Fruit fly (Drosophila melanogaster) whole organism, embryonic: ENCODE measurements around the gene FoxL1.
A peak's percentile ranks its signal among the peaks of the same experiment; 100 is the strongest.

ENCODE experiments used
- Abd-B ChIP-seq: fragments of 200-800 bp; sonication (Bioruptor generic); optimal IDR thresholded peaks from 2 replicates; lab custom pipeline; 2018; ENCODE audit warnings: missing biosample characterization, mild to moderate bottlenecking, missing genetic modification characterization, moderate library complexity
- Atf-2 ChIP-seq: fragments of 200-800 bp; sonication (Bioruptor generic); optimal IDR thresholded peaks from 2 replicates; lab custom pipeline; 2016; ENCODE audit warnings: missing biosample characterization, missing genetic modification characterization
- CG10979 ChIP-seq: fragments of 200-800 bp; sonication (Bioruptor generic); optimal IDR thresholded peaks from 2 replicates; lab custom pipeline; 2018; ENCODE audit warnings: missing biosample characterization, mild to moderate bottlenecking, missing genetic modification characterization, moderate library complexity
- CG12155 ChIP-seq: fragments of 200-800 bp; sonication (Bioruptor generic); optimal IDR thresholded peaks from 3 replicates; lab custom pipeline; 2016; ENCODE audit warnings: missing biosample characterization, missing genetic modification characterization
- CG12659 ChIP-seq: fragments of 200-800 bp; sonication (Bioruptor generic); optimal IDR thresholded peaks from 3 replicates; lab custom pipeline; 2017; ENCODE audit warnings: mild to moderate bottlenecking, missing biosample characterization, missing genetic modification reagents, missing genetic modification characterization
- CG14965 ChIP-seq: fragments of 200-800 bp; sonication (Bioruptor generic); optimal IDR thresholded peaks from 2 replicates; lab custom pipeline; 2016; ENCODE audit warnings: missing biosample characterization, missing genetic modification characterization, borderline replicate concordance
- CG1603 ChIP-seq: fragments of 200-800 bp; sonication (Bioruptor generic); optimal IDR thresholded peaks from 2 replicates; lab custom pipeline; 2019; ENCODE audit warnings: missing biosample characterization, mild to moderate bottlenecking, missing genetic modification characterization, moderate library complexity
- CG16813 ChIP-seq: fragments of 200-800 bp; sonication (Bioruptor generic); IDR thresholded peaks from 3 replicates; pipeline ENCODE4 v1.3.6; 2022; ENCODE audit warnings: missing biosample characterization, missing genetic modification characterization; ENCODE audit not compliant: partially characterized antibody
- CG17829 ChIP-seq: fragments of 200-800 bp; optimal IDR thresholded peaks from 2 replicates; lab custom pipeline; 2019; ENCODE audit warnings: missing biosample characterization, mild to moderate bottlenecking, missing genetic modification characterization, moderate library complexity
- CG1832 ChIP-seq: fragments of 200-800 bp; sonication (Bioruptor generic); optimal IDR thresholded peaks from 2 replicates; lab custom pipeline; 2017; ENCODE audit warnings: missing biosample characterization, mild to moderate bottlenecking, missing genetic modification characterization, inconsistent platforms
- CG2120 ChIP-seq: fragments of 200-800 bp; sonication (Bioruptor generic); optimal IDR thresholded peaks from 3 replicates; lab custom pipeline; 2016; ENCODE audit warnings: missing biosample characterization, missing genetic modification characterization
- CG2129 ChIP-seq: fragments of 200-800 bp; sonication (Bioruptor generic); IDR thresholded peaks from 2 replicates; pipeline ENCODE4 v1.3.6; 2022; ENCODE audit warnings: missing biosample characterization, missing genetic modification characterization; ENCODE audit not compliant: partially characterized antibody
- CG2875 ChIP-seq: fragments of 200-800 bp; sonication (Bioruptor generic); optimal IDR thresholded peaks from 2 replicates; lab custom pipeline; 2017; ENCODE audit warnings: missing biosample characterization, mild to moderate bottlenecking, missing genetic modification characterization, missing genetic modification reagents
- CG4424 ChIP-seq: fragments of 200-800 bp; sonication (Bioruptor generic); optimal IDR thresholded peaks from 3 replicates; lab custom pipeline; 2016; ENCODE audit warnings: missing biosample characterization, missing genetic modification characterization
- CG4617 ChIP-seq: fragments of 200-800 bp; sonication (Bioruptor generic); optimal IDR thresholded peaks from 3 replicates; lab custom pipeline; 2016; ENCODE audit warnings: missing biosample characterization, missing genetic modification characterization, borderline replicate concordance
- CG5180 ChIP-seq: fragments of 200-800 bp; sonication (Bioruptor generic); optimal IDR thresholded peaks from 3 replicates; lab custom pipeline; 2017; ENCODE audit warnings: missing biosample characterization, missing genetic modification characterization, mild to moderate bottlenecking, moderate library complexity, missing genetic modification reagents
- CG6254 ChIP-seq: fragments of 200-800 bp; sonication (Bioruptor generic); optimal IDR thresholded peaks from 3 replicates; lab custom pipeline; 2017; ENCODE audit warnings: mild to moderate bottlenecking, missing biosample characterization, missing genetic modification reagents, missing genetic modification characterization
- CG7839 ChIP-seq: fragments of 200-800 bp; sonication (Bioruptor generic); optimal IDR thresholded peaks from 3 replicates; lab custom pipeline; 2018; ENCODE audit warnings: missing biosample characterization, mild to moderate bottlenecking, missing genetic modification characterization, moderate library complexity
- CG9609 ChIP-seq: fragments of 200-800 bp; sonication (Bioruptor generic); optimal IDR thresholded peaks from 3 replicates; lab custom pipeline; 2016; ENCODE audit warnings: missing biosample characterization, missing genetic modification characterization
- CG9817 ChIP-seq: fragments of 200-800 bp; sonication (Bioruptor generic); optimal IDR thresholded peaks from 2 replicates; lab custom pipeline; 2018; ENCODE audit warnings: missing biosample characterization, mild to moderate bottlenecking, missing genetic modification characterization, moderate library complexity
- CG9876 ChIP-seq: fragments of 200-800 bp; sonication (Bioruptor generic); optimal IDR thresholded peaks from 2 replicates; lab custom pipeline; 2016; ENCODE audit warnings: missing biosample characterization, missing genetic modification characterization
- Dbx ChIP-seq: fragments of 200-800 bp; sonication (Bioruptor generic); IDR thresholded peaks from 3 replicates; pipeline ENCODE4 v1.3.6; 2022; ENCODE audit warnings: missing biosample characterization, missing genetic modification characterization
- Dek ChIP-seq: fragments of 200-800 bp; sonication (Bioruptor generic); optimal IDR thresholded peaks from 3 replicates; lab custom pipeline; 2019; ENCODE audit warnings: missing biosample characterization, mild to moderate bottlenecking, missing genetic modification characterization, moderate library complexity
- Dip2 ChIP-seq: fragments of 200-800 bp; sonication (Bioruptor generic); IDR thresholded peaks from 2 replicates; pipeline ENCODE4 v1.3.6; 2022; ENCODE audit warnings: missing biosample characterization, missing genetic modification characterization
- Dp ChIP-seq: fragments of 200-800 bp; sonication (Bioruptor generic); optimal IDR thresholded peaks from 2 replicates; lab custom pipeline; 2018; ENCODE audit warnings: missing biosample characterization, mild to moderate bottlenecking, missing genetic modification characterization, moderate library complexity
- HmgD ChIP-seq: fragments of 200-800 bp; sonication (Bioruptor generic); optimal IDR thresholded peaks from 3 replicates; lab custom pipeline; 2016; ENCODE audit warnings: missing biosample characterization, missing genetic modification characterization
- HmgZ ChIP-seq: fragments of 200-800 bp; sonication (Bioruptor generic); optimal IDR thresholded peaks from 2 replicates; lab custom pipeline; 2018; ENCODE audit warnings: missing biosample characterization, mild to moderate bottlenecking, missing genetic modification characterization
- Max ChIP-seq: fragments of 200-800 bp; sonication (Bioruptor generic); optimal IDR thresholded peaks from 2 replicates; lab custom pipeline; 2016; ENCODE audit warnings: missing biosample characterization, mild to moderate bottlenecking, missing genetic modification characterization
- Mrtf ChIP-seq: fragments of 200-800 bp; sonication (Bioruptor generic); IDR thresholded peaks from 3 replicates; pipeline ENCODE4 v1.3.6; 2022; ENCODE audit warnings: missing biosample characterization, missing genetic modification characterization
- Oaz ChIP-seq: fragments of 200-800 bp; sonication (Bioruptor generic); IDR thresholded peaks from 2 replicates; pipeline ENCODE4 v1.3.6; 2022; ENCODE audit warnings: missing biosample characterization, missing genetic modification characterization
- Optix ChIP-seq: fragments of 200-800 bp; sonication (Bioruptor generic); IDR thresholded peaks from 3 replicates; pipeline ENCODE4 v1.3.6; 2022; ENCODE audit warnings: missing biosample characterization, missing genetic modification characterization
- Scr ChIP-seq: fragments of 200-800 bp; sonication (Bioruptor generic); IDR thresholded peaks from 2 replicates; pipeline ENCODE4 v1.3.6; 2022; ENCODE audit warnings: missing biosample characterization, missing genetic modification characterization; ENCODE audit not compliant: partially characterized antibody
- crp ChIP-seq, 2 experiments: fragments of 200-800 bp; sonication (Bioruptor generic); optimal IDR thresholded peaks; 2 replicates in 1 of 2; 3 replicates in 1 of 2; lab custom pipeline; 2017; ENCODE audit warnings: missing biosample characterization in 2 of 2, missing genetic modification characterization in 2 of 2, mild to moderate bottlenecking in 1 of 2, moderate library complexity in 1 of 2
- cwo ChIP-seq: fragments of 200-800 bp; sonication (Bioruptor generic); optimal IDR thresholded peaks from 3 replicates; lab custom pipeline; 2017; ENCODE audit warnings: missing biosample characterization, missing genetic modification characterization, mild to moderate bottlenecking, moderate library complexity, missing genetic modification reagents
- da ChIP-seq: fragments of 200-800 bp; sonication (Bioruptor generic); optimal IDR thresholded peaks from 2 replicates; lab custom pipeline; 2016; ENCODE audit warnings: missing biosample characterization, missing genetic modification characterization
- gt ChIP-seq: fragments of 200-800 bp; sonication (Bioruptor generic); IDR thresholded peaks from 2 replicates; pipeline ENCODE4 v1.3.6; 2022; ENCODE audit warnings: missing biosample characterization, missing genetic modification characterization
- kay ChIP-seq: fragments of 200-800 bp; sonication (Bioruptor generic); optimal IDR thresholded peaks from 2 replicates; lab custom pipeline; 2016; ENCODE audit warnings: missing biosample characterization, missing genetic modification characterization
- klu ChIP-seq: fragments of 200-800 bp; sonication (Bioruptor generic); IDR thresholded peaks from 2 replicates; pipeline ENCODE4 v1.3.6; 2022; ENCODE audit warnings: missing biosample characterization, missing genetic modification characterization
- kni ChIP-seq: fragments of 200-800 bp; sonication (Bioruptor generic); optimal IDR thresholded peaks from 3 replicates; lab custom pipeline; 2017; ENCODE audit warnings: mild to moderate bottlenecking, missing biosample characterization, missing genetic modification reagents, missing genetic modification characterization
- nerfin-1 ChIP-seq: fragments of 200-800 bp; sonication (Bioruptor generic); optimal IDR thresholded peaks from 3 replicates; lab custom pipeline; 2019; ENCODE audit warnings: missing biosample characterization, mild to moderate bottlenecking, missing genetic modification characterization, moderate library complexity
- pan ChIP-seq, 4 experiments: fragments of >200 bp in 3 of 4; fragments of 200-800 bp in 1 of 4; sonication (Bioruptor generic) in 1 of 4; optimal IDR thresholded peaks in 3 of 4; IDR thresholded peaks in 1 of 4; 2 replicates each; pipeline versions ENCODE4 v1.3.6 to Lab custom; 2017 to 2022; ENCODE audit warnings: missing biosample characterization in 2 of 4, missing genetic modification characterization in 2 of 4, mixed read lengths in 1 of 4
- pfk ChIP-seq: fragments of 200-800 bp; sonication (Bioruptor generic); optimal IDR thresholded peaks from 2 replicates; lab custom pipeline; 2018; ENCODE audit warnings: missing biosample characterization, mild to moderate bottlenecking, missing genetic modification characterization, moderate library complexity
- pnt ChIP-seq: fragments of 200-800 bp; sonication (Bioruptor generic); optimal IDR thresholded peaks from 3 replicates; lab custom pipeline; 2016; ENCODE audit warnings: missing biosample characterization, missing genetic modification characterization
- row ChIP-seq: fragments of 200-800 bp; sonication (Bioruptor generic); IDR thresholded peaks from 3 replicates; pipeline ENCODE4 v1.3.6; 2022; ENCODE audit warnings: missing biosample characterization, missing genetic modification characterization
- sens ChIP-seq: fragments of 200-800 bp; sonication (Bioruptor generic); peaks from one replicate; lab custom pipeline; 2016; ENCODE audit warnings: missing biosample characterization, missing genetic modification characterization
- sisA ChIP-seq: fragments of 200-800 bp; sonication (Bioruptor generic); IDR thresholded peaks from 2 replicates; pipeline ENCODE4 v1.3.6; 2022; ENCODE audit warnings: missing biosample characterization, missing genetic modification characterization
- so ChIP-seq: fragments of 200-800 bp; sonication (Bioruptor generic); IDR thresholded peaks from 3 replicates; pipeline ENCODE4 v1.3.6; 2022; ENCODE audit warnings: missing biosample characterization, missing genetic modification characterization
- sug ChIP-seq: fragments of 200-800 bp; optimal IDR thresholded peaks from 2 replicates; lab custom pipeline; 2019; ENCODE audit warnings: missing biosample characterization, mild to moderate bottlenecking, missing genetic modification characterization, moderate library complexity
- tin ChIP-seq: fragments of 200-800 bp; sonication (Bioruptor generic); optimal IDR thresholded peaks from 3 replicates; lab custom pipeline; 2016; ENCODE audit warnings: missing biosample characterization, missing genetic modification characterization

The FoxL1 gene

DNA sequence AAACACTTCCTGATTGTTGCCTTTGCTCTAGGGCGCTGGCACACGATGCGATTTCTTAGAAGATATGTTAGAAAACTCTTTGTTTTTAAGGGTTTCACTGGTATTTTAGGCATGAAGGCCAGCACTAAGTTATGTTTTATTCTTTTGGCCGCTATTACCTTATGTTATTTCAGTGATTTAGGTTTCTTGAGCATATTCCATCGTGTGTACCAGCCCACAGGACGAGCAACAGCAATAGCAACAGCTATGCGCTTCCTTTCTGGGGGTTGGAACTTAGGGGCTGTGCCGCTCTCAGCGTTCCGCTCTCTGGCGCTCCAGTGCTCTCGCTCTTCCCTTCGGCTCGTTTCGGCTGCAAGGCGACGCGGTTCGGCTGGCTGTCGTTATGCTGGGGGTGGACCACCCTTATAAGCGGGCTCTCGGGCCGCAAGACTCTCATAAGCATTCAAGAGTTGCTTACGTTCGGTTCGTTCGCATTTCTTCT lies 35.2 kb upstream of the FoxL1 start, which contains the start of gene scrt (continued):
- no peak for TF ChIP-seq CG2875
- peak; percentile 51 for TF ChIP-seq HmgZ (tag; lab: Kevin White, UChicago)
- TF ChIP-seq tin (GFP tag; lab: Kevin White, UChicago), result peak; percentile 9
- no peak for TF ChIP-seq CG7839 (tag; lab: Kevin White, UChicago)
- TF ChIP-seq CG5180 (GFP tag; lab: Kevin White, UChicago), result peak; percentile 31
- TF ChIP-seq CG9817, result peak; percentile 11
- no peak for TF ChIP-seq Abd-B (GFP tag; lab: Kevin White, UChicago)
- TF ChIP-seq crp (GFP tag; optimal IDR thresholded peaks at IDR 0.05; lab: Kevin White, UChicago), result peak in 1 of 2 experiments; percentile 5
- TF ChIP-seq so (GFP tag; lab: Robert Waterston, UW), result peak; percentile 25; the same call in 1 of the 3 replicates
- peak; percentile 59; the same call in 1 of the 2 replicates for TF ChIP-seq sisA (GFP tag; lab: Robert Waterston, UW)
- no peak for TF ChIP-seq CG4617
- no peak for TF ChIP-seq CG12155
- TF ChIP-seq CG1603 (tag; lab: Kevin White, UChicago), result peak; percentile 54
- peak; percentile 2 for TF ChIP-seq CG4424
- TF ChIP-seq pnt (GFP tag; lab: Kevin White, UChicago), result no peak
- TF ChIP-seq Optix, result peak; percentile 49; the same call in 1 of the 3 replicates
- TF ChIP-seq CG9609 (GFP tag; lab: Kevin White, UChicago), result peak; percentile 21
- no peak; the same call in 2 of the 3 replicates for TF ChIP-seq Dbx (GFP tag; lab: Robert Waterston, UW)
- no peak for TF ChIP-seq gt
- peak; percentile 84 for TF ChIP-seq row (GFP tag; lab: Robert Waterston, UW)
- TF ChIP-seq kay (GFP tag; lab: Kevin White, UChicago), result peak; percentile 3
- no peak for TF ChIP-seq Atf-2 (GFP tag; lab: Kevin White, UChicago)
- TF ChIP-seq Max (GFP tag; lab: Kevin White, UChicago), result peak; percentile 14
- TF ChIP-seq Dek (tag; lab: Kevin White, UChicago), result no peak
- TF ChIP-seq CG9876 (GFP tag; lab: Kevin White, UChicago), result peak; percentile 8
- peak; percentile 90 for TF ChIP-seq sens (GFP tag; lab: Kevin White, UChicago)
- no peak for TF ChIP-seq CG2129 (GFP tag; lab: Robert Waterston, UW)
- peak; percentile 59 for TF ChIP-seq nerfin-1 (tag; lab: Kevin White, UChicago)
- no peak for TF ChIP-seq CG1832 (GFP tag; lab: Kevin White, UChicago)
- TF ChIP-seq CG2120 (GFP tag; lab: Kevin White, UChicago), result peak; percentile 53
- peak; percentile 96 for TF ChIP-seq pfk
- peak; percentile 68 for TF ChIP-seq CG16813 (GFP tag; lab: Robert Waterston, UW)
- TF ChIP-seq CG10979 (tag; lab: Kevin White, UChicago), result peak; percentile 91
- no peak for TF ChIP-seq sug
- TF ChIP-seq HmgD (GFP tag; lab: Kevin White, UChicago), result peak; percentile 18
- no peak for TF ChIP-seq cwo (GFP tag; lab: Kevin White, UChicago)
- TF ChIP-seq CG17829 (tag; lab: Kevin White, UChicago), result peak; percentile 66
- peak; percentile 35 for TF ChIP-seq CG12659 (GFP tag; lab: Kevin White, UChicago)
- no peak for TF ChIP-seq Mrtf (GFP tag; lab: Robert Waterston, UW)
- no peak for TF ChIP-seq Dp
- TF ChIP-seq CG14965 (GFP tag; lab: Kevin White, UChicago), result no peak
- TF ChIP-seq kni (GFP tag; lab: Kevin White, UChicago), result peak; percentile 41
- no peak for TF ChIP-seq klu (GFP tag; lab: Robert Waterston, UW)
- peak; percentile 3 for TF ChIP-seq CG6254 (GFP tag; lab: Kevin White, UChicago)
- no peak for TF ChIP-seq da
- peak; percentile 52 for TF ChIP-seq Scr
- TF ChIP-seq Oaz (GFP tag; lab: Robert Waterston, UW), result 0 out of 2 replicates have a peak, but pooled peaks have one; percentile 21
- TF ChIP-seq pan (optimal IDR thresholded peaks at IDR 0.05; lab: Kevin White, UChicago), result no peak
- peak in 1 of 2 experiments; percentile 41 for TF ChIP-seq pan (GFP tag; optimal IDR thresholded peaks at IDR 0.05 in 1 of 2, IDR thresholded peaks at IDR 0.05 in 1 of 2)
- TF ChIP-seq Dip2, result no peak
